Fruit fly (Drosophila melanogaster) whole organism, prepupa: ENCODE results near the gene ninaC.

Experiments
- CG3919 ChIP-seq: fragments of 200-800 bp; sonication (Bioruptor generic); optimal IDR thresholded peaks from 3 replicates; lab custom pipeline; 2016; ENCODE audit warnings: missing biosample characterization, missing genetic modification characterization
- CG6276 ChIP-seq: fragments of 200-800 bp; sonication (Bioruptor generic); optimal IDR thresholded peaks from 2 replicates; lab custom pipeline; 2017; ENCODE audit warnings: missing biosample characterization, mild to moderate bottlenecking, missing genetic modification characterization
- Eip78C ChIP-seq: fragments of 200-800 bp; sonication (Bioruptor generic); peaks from one replicate; lab custom pipeline; 2016; ENCODE audit warnings: missing biosample characterization, missing genetic modification characterization
- Eip93F ChIP-seq: fragments of 200-800 bp; sonication (Bioruptor generic); optimal IDR thresholded peaks from 2 replicates; lab custom pipeline; 2016; ENCODE audit warnings: missing biosample characterization, mild to moderate bottlenecking, missing genetic modification characterization
- fd59A ChIP-seq: fragments of 200-800 bp; sonication (Bioruptor generic); optimal IDR thresholded peaks from 2 replicates; lab custom pipeline; 2017; ENCODE audit warnings: missing biosample characterization, mild to moderate bottlenecking, missing genetic modification characterization, missing genetic modification reagents
- svp ChIP-seq: fragments of 200-800 bp; sonication (Bioruptor generic); peaks from one replicate; lab custom pipeline; 2016; ENCODE audit warnings: missing biosample characterization, missing genetic modification characterization
- vri ChIP-seq: fragments of 200-800 bp; sonication (Bioruptor generic); optimal IDR thresholded peaks from 3 replicates; lab custom pipeline; 2016; ENCODE audit warnings: missing biosample characterization, mild to moderate bottlenecking, missing genetic modification characterization

The ninaC gene

dm6 chr2L:7433337-7433956, 55.9 kb downstream of the ninaC start, which contains the start of gene CG5958:
TSS of gene CG5958 (minus strand) at chr2L:7433516.
- TF ChIP-seq vri (peak; percentile 93), Eip93F (GFP tag; lab: Kevin White, UChicago) (peak; percentile 84), CG3919 (GFP tag; lab: Kevin White, UChicago) (peak; percentile 8), svp (GFP tag; lab: Kevin White, UChicago) (peak; percentile 99), CG6276 (GFP tag; lab: Kevin White, UChicago) (no peak), fd59A (GFP tag; lab: Kevin White, UChicago) (no peak), Eip78C (peak; percentile 66)
